Fruit fly (Drosophila melanogaster) whole organism, embryonic: Measurements from ENCODE around the gene Lcp65Ag1.
A peak's percentile ranks its signal among the peaks of the same experiment; 100 is the strongest.

Source experiments
- ATbp ChIP-seq: fragments of 200-800 bp; sonication (Bioruptor generic); optimal IDR thresholded peaks from 2 replicates; lab custom pipeline; 2017; ENCODE audit warnings: missing biosample characterization, mild to moderate bottlenecking, missing genetic modification characterization, missing genetic modification reagents
- Bdp1 ChIP-seq: fragments of 200-800 bp; sonication (Bioruptor generic); optimal IDR thresholded peaks from 3 replicates; lab custom pipeline; 2016; ENCODE audit warnings: missing biosample characterization, missing genetic modification characterization
- CG11085 ChIP-seq: fragments of 200-800 bp; sonication (Bioruptor generic); IDR thresholded peaks from 2 replicates; pipeline ENCODE4 v1.3.6; 2022; ENCODE audit warnings: missing biosample characterization, missing genetic modification characterization
- CG11695 ChIP-seq: fragments of 200-800 bp; sonication (Bioruptor generic); IDR thresholded peaks from 3 replicates; pipeline ENCODE4 v1.3.6; 2022; ENCODE audit warnings: missing biosample characterization, missing genetic modification characterization
- CG12071 ChIP-seq: fragments of 200-800 bp; sonication (Bioruptor generic); optimal IDR thresholded peaks from 3 replicates; lab custom pipeline; 2018; ENCODE audit warnings: missing biosample characterization, mild to moderate bottlenecking, missing genetic modification characterization
- CG1233 ChIP-seq: fragments of 200-800 bp; sonication (Bioruptor generic); optimal IDR thresholded peaks from 4 replicates; lab custom pipeline; 2018; ENCODE audit warnings: missing biosample characterization, mild to moderate bottlenecking, missing genetic modification characterization
- CG12942 ChIP-seq: fragments of 200-800 bp; sonication (Bioruptor generic); optimal IDR thresholded peaks from 3 replicates; lab custom pipeline; 2016; ENCODE audit warnings: missing biosample characterization, missing genetic modification characterization
- CG15073 ChIP-seq: fragments of 200-800 bp; sonication (Bioruptor generic); optimal IDR thresholded peaks from 2 replicates; lab custom pipeline; 2016; ENCODE audit warnings: missing biosample characterization, missing genetic modification characterization
- CG1602 ChIP-seq: fragments of 200-800 bp; sonication (Bioruptor generic); optimal IDR thresholded peaks from 3 replicates; lab custom pipeline; 2016; ENCODE audit warnings: missing biosample characterization, missing genetic modification characterization
- CG16779 ChIP-seq: fragments of 200-800 bp; sonication (Bioruptor generic); IDR thresholded peaks from 2 replicates; pipeline ENCODE4 v1.3.6; 2022; ENCODE audit warnings: missing biosample characterization, missing genetic modification characterization
- CG17568 ChIP-seq: fragments of 200-800 bp; sonication (Bioruptor generic); optimal IDR thresholded peaks from 2 replicates; lab custom pipeline; 2018; ENCODE audit warnings: missing biosample characterization, mild to moderate bottlenecking, missing genetic modification characterization, moderate library complexity
- CG2678 ChIP-seq: fragments of 200-800 bp; sonication (Bioruptor generic); optimal IDR thresholded peaks from 3 replicates; lab custom pipeline; 2019; ENCODE audit warnings: missing biosample characterization, mild to moderate bottlenecking, missing genetic modification characterization, moderate library complexity
- CG33557 ChIP-seq: fragments of 200-800 bp; sonication (Bioruptor generic); optimal IDR thresholded peaks from 2 replicates; lab custom pipeline; 2019; ENCODE audit warnings: missing biosample characterization, mild to moderate bottlenecking, missing genetic modification characterization, moderate library complexity
- CG3838 ChIP-seq: fragments of 200-800 bp; sonication (Bioruptor generic); optimal IDR thresholded peaks from 3 replicates; lab custom pipeline; 2016; ENCODE audit warnings: missing biosample characterization, missing genetic modification characterization
- CG4328 ChIP-seq: fragments of 200-800 bp; sonication (Bioruptor generic); optimal IDR thresholded peaks from 3 replicates; lab custom pipeline; 2017; ENCODE audit warnings: missing biosample characterization, missing genetic modification reagents, missing genetic modification characterization
- CG7786 ChIP-seq: fragments of 200-800 bp; sonication (Bioruptor generic); optimal IDR thresholded peaks from 2 replicates; lab custom pipeline; 2016; ENCODE audit warnings: missing biosample characterization, missing genetic modification characterization
- CG7963 ChIP-seq: fragments of 200-800 bp; sonication (Bioruptor generic); IDR thresholded peaks from 3 replicates; pipeline ENCODE4 v1.3.6; 2022; ENCODE audit warnings: missing biosample characterization, missing genetic modification characterization; ENCODE audit not compliant: partially characterized antibody
- CG9727 ChIP-seq: fragments of 200-800 bp; sonication (Bioruptor generic); optimal IDR thresholded peaks from 3 replicates; lab custom pipeline; 2017; ENCODE audit warnings: missing biosample characterization, mild to moderate bottlenecking, missing genetic modification characterization
- CrebB ChIP-seq: fragments of 200-800 bp; sonication (Bioruptor generic); optimal IDR thresholded peaks from 3 replicates; lab custom pipeline; 2018; ENCODE audit warnings: missing biosample characterization, mild to moderate bottlenecking, missing genetic modification characterization
- Dfd ChIP-seq, 2 experiments: fragments of >200 bp; optimal IDR thresholded peaks; 2 replicates each; lab custom pipeline; 2017; ENCODE audit warnings: missing biosample characterization in 2 of 2, missing genetic modification characterization in 2 of 2
- HLH4C ChIP-seq: fragments of 200-800 bp; sonication (Bioruptor generic); IDR thresholded peaks from 3 replicates; pipeline ENCODE4 v1.3.6; 2022; ENCODE audit warnings: missing biosample characterization, missing genetic modification characterization; ENCODE audit not compliant: partially characterized antibody
- HmgD ChIP-seq: fragments of 200-800 bp; sonication (Bioruptor generic); optimal IDR thresholded peaks from 3 replicates; lab custom pipeline; 2016; ENCODE audit warnings: missing biosample characterization, missing genetic modification characterization
- Lhr ChIP-seq: fragments of 200-800 bp; sonication (Bioruptor generic); optimal IDR thresholded peaks from 3 replicates; lab custom pipeline; 2017; ENCODE audit warnings: mild to moderate bottlenecking, missing biosample characterization, missing genetic modification reagents, missing genetic modification characterization
- Meics ChIP-seq: fragments of 200-800 bp; sonication (Bioruptor generic); optimal IDR thresholded peaks from 2 replicates; lab custom pipeline; 2017; ENCODE audit warnings: missing biosample characterization, mild to moderate bottlenecking, missing genetic modification characterization
- NFAT ChIP-seq: fragments of 200-800 bp; sonication (Bioruptor generic); IDR thresholded peaks from 2 replicates; pipeline ENCODE4 v1.3.6; 2022; ENCODE audit warnings: missing biosample characterization, missing genetic modification characterization
- Nf-YA ChIP-seq: fragments of 200-800 bp; sonication (Bioruptor generic); IDR thresholded peaks from 2 replicates; pipeline ENCODE4 v1.3.6; 2022; ENCODE audit warnings: missing biosample characterization, missing genetic modification characterization
- Rfx ChIP-seq: fragments of 200-800 bp; sonication (Bioruptor generic); IDR thresholded peaks from 2 replicates; pipeline ENCODE4 v1.3.6; 2022; ENCODE audit warnings: missing biosample characterization, missing genetic modification characterization
- Sox102F ChIP-seq: fragments of 200-800 bp; sonication (Bioruptor generic); optimal IDR thresholded peaks from 2 replicates; lab custom pipeline; 2018; ENCODE audit warnings: missing biosample characterization, mild to moderate bottlenecking, missing genetic modification characterization, moderate library complexity
- bcd ChIP-seq: fragments of 200-800 bp; sonication (Bioruptor generic); optimal IDR thresholded peaks from 2 replicates; lab custom pipeline; 2017; ENCODE audit warnings: missing biosample characterization, mild to moderate bottlenecking, missing genetic modification characterization
- caup ChIP-seq: fragments of 200-800 bp; sonication (Bioruptor generic); optimal IDR thresholded peaks from 3 replicates; lab custom pipeline; 2017; ENCODE audit warnings: missing biosample characterization, mild to moderate bottlenecking, missing genetic modification characterization, moderate library complexity; ENCODE audit not compliant: severe bottlenecking
- chn ChIP-seq: fragments of 200-800 bp; sonication (Bioruptor generic); optimal IDR thresholded peaks from 2 replicates; lab custom pipeline; 2016; ENCODE audit warnings: missing biosample characterization, missing genetic modification characterization
- corto ChIP-seq: fragments of 200-800 bp; sonication (Bioruptor generic); optimal IDR thresholded peaks from 2 replicates; lab custom pipeline; 2016; ENCODE audit warnings: missing biosample characterization, mild to moderate bottlenecking, missing genetic modification characterization, moderate library complexity
- crc ChIP-seq: fragments of 200-800 bp; sonication (Bioruptor generic); optimal IDR thresholded peaks from 2 replicates; lab custom pipeline; 2016; ENCODE audit warnings: missing biosample characterization, missing genetic modification characterization
- croc ChIP-seq: fragments of 200-800 bp; sonication (Bioruptor generic); conservative IDR thresholded peaks from 3 replicates; pipeline ENCODE4 v1.3.6; 2022; ENCODE audit warnings: missing biosample characterization, missing genetic modification characterization
- dan ChIP-seq: fragments of 200-800 bp; sonication (Bioruptor generic); IDR thresholded peaks from 2 replicates; pipeline ENCODE4 v1.3.6; 2022; ENCODE audit warnings: missing biosample characterization, missing genetic modification characterization
- dmrt99B ChIP-seq: fragments of 200-800 bp; sonication (Bioruptor generic); optimal IDR thresholded peaks from 2 replicates; lab custom pipeline; 2018; ENCODE audit warnings: missing biosample characterization, mild to moderate bottlenecking, missing genetic modification characterization, moderate library complexity
- fd3F ChIP-seq: fragments of 200-800 bp; sonication (Bioruptor generic); optimal IDR thresholded peaks from 2 replicates; lab custom pipeline; 2018; ENCODE audit warnings: missing biosample characterization, mild to moderate bottlenecking, missing genetic modification characterization, moderate library complexity
- gce ChIP-seq: fragments of 200-800 bp; sonication (Bioruptor generic); IDR thresholded peaks from 3 replicates; pipeline ENCODE4 v1.3.6; 2022; ENCODE audit warnings: missing biosample characterization, missing genetic modification characterization
- grau ChIP-seq: fragments of 200-800 bp; optimal IDR thresholded peaks from 3 replicates; lab custom pipeline; 2019; ENCODE audit warnings: missing biosample characterization, mild to moderate bottlenecking, missing genetic modification characterization, moderate library complexity
- insv ChIP-seq, 2 experiments: fragments of 200-800 bp; sonication (Bioruptor generic); optimal IDR thresholded peaks; 3 replicates each; lab custom pipeline; 2016 to 2018; ENCODE audit warnings: missing biosample characterization in 2 of 2, missing genetic modification characterization in 2 of 2
- jumu ChIP-seq: fragments of 200-800 bp; sonication (Bioruptor generic); optimal IDR thresholded peaks from 3 replicates; lab custom pipeline; 2016; ENCODE audit warnings: missing biosample characterization, missing genetic modification characterization
- klu ChIP-seq: fragments of 200-800 bp; sonication (Bioruptor generic); IDR thresholded peaks from 2 replicates; pipeline ENCODE4 v1.3.6; 2022; ENCODE audit warnings: missing biosample characterization, missing genetic modification characterization
- kni ChIP-seq: fragments of 200-800 bp; sonication (Bioruptor generic); optimal IDR thresholded peaks from 3 replicates; lab custom pipeline; 2017; ENCODE audit warnings: mild to moderate bottlenecking, missing biosample characterization, missing genetic modification reagents, missing genetic modification characterization
- peb ChIP-seq: fragments of 200-800 bp; sonication (Bioruptor generic); IDR thresholded peaks from 2 replicates; pipeline ENCODE4 v1.3.6; 2022; ENCODE audit warnings: missing biosample characterization, missing genetic modification characterization
- pfk ChIP-seq: fragments of 200-800 bp; sonication (Bioruptor generic); optimal IDR thresholded peaks from 2 replicates; lab custom pipeline; 2018; ENCODE audit warnings: missing biosample characterization, mild to moderate bottlenecking, missing genetic modification characterization, moderate library complexity
- pros ChIP-seq: fragments of 200-800 bp; sonication (Bioruptor generic); optimal IDR thresholded peaks from 3 replicates; lab custom pipeline; 2019; ENCODE audit warnings: missing biosample characterization, mild to moderate bottlenecking, missing genetic modification characterization, moderate library complexity
- sd ChIP-seq: fragments of 200-800 bp; sonication (Bioruptor generic); optimal IDR thresholded peaks from 3 replicates; lab custom pipeline; 2018; ENCODE audit warnings: missing biosample characterization, mild to moderate bottlenecking, missing genetic modification characterization, moderate library complexity
- tx ChIP-seq: fragments of 200-800 bp; sonication (Bioruptor generic); optimal IDR thresholded peaks from 2 replicates; lab custom pipeline; 2016; ENCODE audit warnings: missing biosample characterization, missing genetic modification characterization
- wdn ChIP-seq: fragments of 200-800 bp; sonication (Bioruptor generic); IDR thresholded peaks from 2 replicates; pipeline ENCODE4 v1.3.6; 2022; ENCODE audit warnings: missing biosample characterization, missing genetic modification characterization

Gene Lcp65Ag1

DNA sequence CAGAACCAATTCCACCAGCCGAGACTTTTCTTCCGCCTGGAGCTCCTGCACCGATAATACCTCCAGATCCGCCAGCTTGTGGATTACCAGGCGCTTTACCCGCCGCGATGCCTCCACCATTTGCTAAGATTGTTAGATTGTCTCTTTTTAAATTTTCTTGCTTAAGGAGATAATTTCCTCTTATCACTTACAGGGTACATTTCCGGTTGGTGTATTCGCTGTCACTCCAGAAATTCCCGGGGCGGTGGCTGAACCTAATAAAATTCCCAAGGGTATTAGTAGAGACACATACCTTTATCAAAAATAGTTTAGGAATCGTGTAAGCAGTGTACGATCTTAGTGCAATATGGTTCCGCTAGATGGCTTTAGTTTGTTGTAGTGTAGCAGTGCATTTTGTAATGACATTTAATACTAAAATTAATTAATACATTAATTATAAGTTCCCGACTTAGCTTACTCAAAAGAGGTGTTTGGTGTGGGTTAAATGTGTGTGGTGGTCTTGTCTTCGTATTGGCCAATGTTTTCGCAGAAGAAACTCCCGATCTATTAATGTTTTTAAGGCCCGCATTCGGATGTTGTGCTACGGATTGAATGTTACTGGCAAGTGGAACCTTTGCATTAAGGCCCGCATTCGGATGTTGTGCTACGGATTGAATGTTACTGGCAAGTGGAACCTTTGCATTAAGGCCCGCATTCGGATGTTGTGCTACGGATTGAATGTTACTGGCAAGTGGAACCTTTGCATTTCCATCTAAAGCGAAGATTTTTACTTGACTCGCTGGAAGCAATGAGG, 10.3 kb downstream of the Lcp65Ag1 start (continued):
- TF ChIP-seq crc (peak; percentile 63), CG12071 (GFP tag; lab: Kevin White, UChicago) (peak; percentile 92), CG1233 (peak; percentile 89), caup (GFP tag; lab: Kevin White, UChicago) (peak; percentile 94), HLH4C (GFP tag; lab: Robert Waterston, UW) (no peak), Sox102F (GFP tag; lab: Kevin White, UChicago) (peak; percentile 26), CG11695 (GFP tag; lab: Robert Waterston, UW) (peak; percentile 81), insv (GFP tag; optimal IDR thresholded peaks at IDR 0.05; lab: Kevin White, UChicago) (peak in 1 of 2 experiments; percentile 47), sd (tag; lab: Kevin White, UChicago) (peak; percentile 10), peb (GFP tag; lab: Robert Waterston, UW) (peak; percentile 52; the same call in 1 of the 2 replicates), corto (GFP tag; lab: Kevin White, UChicago) (no peak), gce (GFP tag; lab: Robert Waterston, UW) (peak; percentile 94), pros (no peak), klu (peak; percentile 53; the same call in 1 of the 2 replicates), kni (peak; percentile 83), bcd (GFP tag; lab: Kevin White, UChicago) (peak; percentile 89), CrebB (peak; percentile 65), Dfd (GFP tag; optimal IDR thresholded peaks at IDR 0.05; lab: Kevin White, UChicago) (peak in 1 of 2 experiments; percentile 83), croc (GFP tag; lab: Robert Waterston, UW) (peak; percentile 42; the same call in 1 of the 3 replicates), CG15073 (GFP tag; lab: Kevin White, UChicago) (no peak), ATbp (GFP tag; lab: Kevin White, UChicago) (peak; percentile 81), CG7963 (GFP tag; lab: Robert Waterston, UW) (no peak), CG11085 (GFP tag; lab: Robert Waterston, UW) (peak; percentile 83), Lhr (GFP tag; lab: Kevin White, UChicago) (peak; percentile 68), CG4328 (GFP tag; lab: Kevin White, UChicago) (peak; percentile 81), wdn (GFP tag; lab: Robert Waterston, UW) (peak; percentile 49; the same call in 1 of the 2 replicates), CG33557 (GFP tag; lab: Kevin White, UChicago) (peak; percentile 50), HmgD (GFP tag; lab: Kevin White, UChicago) (no peak), CG16779 (GFP tag; lab: Robert Waterston, UW) (0 out of 2 replicates have a peak, but pooled peaks have one; percentile 39), chn (GFP tag; lab: Kevin White, UChicago) (no peak), pfk (peak; percentile 60), CG7786 (GFP tag; lab: Kevin White, UChicago) (no peak), CG3838 (GFP tag; lab: Kevin White, UChicago) (peak; percentile 4), CG12942 (GFP tag; lab: Kevin White, UChicago) (no peak), Rfx (GFP tag; lab: Robert Waterston, UW) (peak; percentile 91), NFAT (GFP tag; lab: Robert Waterston, UW) (peak; percentile 89), dmrt99B (peak; percentile 55), Nf-YA (peak; percentile 83), tx (GFP tag; lab: Kevin White, UChicago) (no peak), Meics (GFP tag; lab: Kevin White, UChicago) (peak; percentile 89), CG17568 (peak; percentile 79), jumu (GFP tag; lab: Kevin White, UChicago) (no peak), Bdp1 (GFP tag; lab: Kevin White, UChicago) (peak; percentile 46), fd3F (GFP tag; lab: Kevin White, UChicago) (no peak), dan (GFP tag; lab: Robert Waterston, UW) (no peak), CG9727 (GFP tag; lab: Kevin White, UChicago) (peak; percentile 71), CG1602 (GFP tag; lab: Kevin White, UChicago) (no peak), CG2678 (tag; lab: Kevin White, UChicago) (no peak), grau (tag; lab: Kevin White, UChicago) (peak; percentile 52)
